Fruit fly (Drosophila melanogaster): Measurements from ENCODE around the gene robo2.

The robo2 gene

dm6 chr2L:1456822-1457221 is 36.6 kb upstream of the robo2 start (continued):
- peak; percentile 57 for TF ChIP-seq fd59A (GFP tag; optimal IDR thresholded peaks at IDR 0.05)
- TF ChIP-seq acj6 (GFP tag; optimal IDR thresholded peaks at IDR 0.05) = peak; percentile 17
- no peak for TF ChIP-seq Sox102F (GFP tag; optimal IDR thresholded peaks at IDR 0.05)
- peak; percentile 14 for TF ChIP-seq dac (GFP tag; optimal IDR thresholded peaks at IDR 0.05)
- TF ChIP-seq esn (GFP tag; optimal IDR thresholded peaks at IDR 0.05) = no peak
- TF ChIP-seq cyc (GFP tag; optimal IDR thresholded peaks at IDR 0.05) = peak; percentile 13
- TF ChIP-seq CG32006 (GFP tag; optimal IDR thresholded peaks at IDR 0.05) = peak; percentile 63
- no peak for TF ChIP-seq lz (GFP tag; optimal IDR thresholded peaks at IDR 0.05)
- peak; percentile 58 for TF ChIP-seq achi (GFP tag; optimal IDR thresholded peaks at IDR 0.05)
- no peak for TF ChIP-seq fd85E (GFP tag; optimal IDR thresholded peaks at IDR 0.05)
- TF ChIP-seq Hr39 (GFP tag; optimal IDR thresholded peaks at IDR 0.05) = no peak
- TF ChIP-seq CG3919 (GFP tag; optimal IDR thresholded peaks at IDR 0.05) = peak; percentile 43
- TF ChIP-seq salr (GFP tag; optimal IDR thresholded peaks at IDR 0.05) = peak in 1 of 2 experiments; percentile 34
- no peak for TF ChIP-seq svp (GFP tag)
- TF ChIP-seq Met (GFP tag; optimal IDR thresholded peaks at IDR 0.05) = peak; percentile 13
- no peak for TF ChIP-seq CG11902 (GFP tag; optimal IDR thresholded peaks at IDR 0.05)
- no peak for TF ChIP-seq CG11762 (GFP tag; optimal IDR thresholded peaks at IDR 0.05; ENCODE audit: insufficient read depth)
- TF ChIP-seq Eip75B (GFP tag; optimal IDR thresholded peaks at IDR 0.05) = peak; percentile 50
- TF ChIP-seq CG1621 (tag; optimal IDR thresholded peaks at IDR 0.05) = peak; percentile 40
- no peak for TF ChIP-seq CG6276 (GFP tag; optimal IDR thresholded peaks at IDR 0.05)
- TF ChIP-seq CG16779 (tag; optimal IDR thresholded peaks at IDR 0.05) = no peak
- peak; percentile 42 for TF ChIP-seq pdm3 (GFP tag; optimal IDR thresholded peaks at IDR 0.05)
- TF ChIP-seq CG10669 (GFP tag; optimal IDR thresholded peaks at IDR 0.05) = peak; percentile 59

DNA sequence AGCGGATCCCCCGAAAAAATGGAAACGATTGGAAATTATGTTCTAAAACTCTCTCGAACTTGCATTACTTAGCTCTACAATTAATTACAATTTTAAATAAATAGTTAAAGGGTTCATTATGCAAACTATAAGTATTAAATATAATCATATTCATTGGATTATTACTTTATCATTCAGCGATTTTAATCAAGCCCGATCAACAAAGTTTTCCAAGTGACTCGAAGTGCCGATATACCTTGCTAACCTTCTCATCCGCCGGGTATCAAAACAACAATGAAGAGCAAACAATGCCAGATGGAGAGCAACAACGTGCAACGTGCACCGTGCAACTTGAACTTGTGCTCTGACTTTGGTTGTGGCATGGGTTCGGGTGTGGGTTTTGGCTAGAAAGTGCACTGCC is 36.1 kb upstream of the robo2 start:
- TF ChIP-seq eg (GFP tag; IDR thresholded peaks at IDR 0.05) (peak; percentile 60; the same call in 2 of the 3 replicates), Hr38 (GFP tag; optimal IDR thresholded peaks at IDR 0.05) (no peak), Ets21C (GFP tag; optimal IDR thresholded peaks at IDR 0.05) (no peak), Hr39 (GFP tag; optimal IDR thresholded peaks at IDR 0.05) (peak; percentile 27), CG11294 (GFP tag; IDR thresholded peaks at IDR 0.05) (no peak; the same call in 1 of the 2 replicates), Gug (GFP tag; IDR thresholded peaks at IDR 0.05) (no peak), svp (GFP tag) (peak; percentile 81), Eip75B (GFP tag; optimal IDR thresholded peaks at IDR 0.05) (no peak), Sox102F (GFP tag; optimal IDR thresholded peaks at IDR 0.05) (peak; percentile 23), pdm3 (GFP tag; optimal IDR thresholded peaks at IDR 0.05) (peak; percentile 43), CG6163 (GFP tag; IDR thresholded peaks at IDR 0.05) (peak; percentile 81), dac (GFP tag; optimal IDR thresholded peaks at IDR 0.05) (peak; percentile 13), Sox15 (GFP tag; optimal IDR thresholded peaks at IDR 0.05) (no peak), achi (GFP tag; optimal IDR thresholded peaks at IDR 0.05) (peak; percentile 43), CG9139 (GFP tag; optimal IDR thresholded peaks at IDR 0.05) (no peak), CG3032 (tag; optimal IDR thresholded peaks at IDR 0.05) (peak; percentile 74), Ets96B (tag; optimal IDR thresholded peaks at IDR 0.05) (peak; percentile 67), CG8319 (GFP tag; optimal IDR thresholded peaks at IDR 0.05) (peak; percentile 3), CG34406 (GFP tag; optimal IDR thresholded peaks at IDR 0.05) (peak; percentile 26), Blimp-1 (GFP tag; optimal IDR thresholded peaks at IDR 0.05) (no peak), CG6854 (GFP tag; optimal IDR thresholded peaks at IDR 0.05) (no peak), fd59A (GFP tag; optimal IDR thresholded peaks at IDR 0.05) (peak; percentile 50), CG11762 (GFP tag; optimal IDR thresholded peaks at IDR 0.05; ENCODE audit: insufficient read depth) (peak; percentile 22), lz (GFP tag; optimal IDR thresholded peaks at IDR 0.05) (peak; percentile 37), CG8119 (GFP tag; IDR thresholded peaks at IDR 0.05) (peak; percentile 49; the same call in 2 of the 3 replicates), Sox14 (GFP tag; optimal IDR thresholded peaks at IDR 0.05) (peak; percentile 54), CG6792 (GFP tag; optimal IDR thresholded peaks at IDR 0.05) (peak; percentile 51), CG11902 (GFP tag; optimal IDR thresholded peaks at IDR 0.05) (peak; percentile 5), CG15336 (GFP tag; IDR thresholded peaks at IDR 0.05) (peak; percentile 74), acj6 (GFP tag; optimal IDR thresholded peaks at IDR 0.05) (peak; percentile 60), CG6808 (GFP tag; optimal IDR thresholded peaks at IDR 0.05) (peak; percentile 64), vri (GFP tag; optimal IDR thresholded peaks at IDR 0.05) (peak; percentile 3), esn (GFP tag; optimal IDR thresholded peaks at IDR 0.05) (peak; percentile 55), CG8632 (GFP tag; optimal IDR thresholded peaks at IDR 0.05) (peak; percentile 12), cyc (GFP tag; optimal IDR thresholded peaks at IDR 0.05) (no peak), topi (GFP tag; optimal IDR thresholded peaks at IDR 0.05) (peak; percentile 42), Hr4 (GFP tag; optimal IDR thresholded peaks at IDR 0.05) (peak; percentile 48), fkh (GFP tag; optimal IDR thresholded peaks at IDR 0.05) (peak; percentile 55), Smox (GFP tag; optimal IDR thresholded peaks at IDR 0.05) (peak; percentile 38), CG7368 (GFP tag; optimal IDR thresholded peaks at IDR 0.05) (peak; percentile 24)
